Worm (Caenorhabditis elegans) whole organism, L4 larva: ENCODE data around the gene srw-39.
A peak's percentile ranks its signal among the peaks of the same experiment; 100 is the strongest.

Source experiments
- D1046.2 ChIP-seq: fragments of 200-800 bp; sonication (Bioruptor generic); IDR thresholded peaks from 2 replicates; pipeline ENCODE4 v1.3.6; 2022; ENCODE audit warnings: missing genetic modification characterization, missing compliant biosample characterization
- F10B5.3 ChIP-seq: sonication (generic microtip); optimal IDR thresholded peaks from 2 replicates; lab custom pipeline; 2016; ENCODE audit warnings: mild to moderate bottlenecking, missing genetic modification characterization, missing compliant biosample characterization
- Y75B8A.6 ChIP-seq: fragments of 200-800 bp; sonication (Bioruptor generic); IDR thresholded peaks from 2 replicates; pipeline ENCODE4 v1.3.6; 2022; ENCODE audit warnings: missing genetic modification reagents, missing genetic modification characterization, missing compliant biosample characterization
- aha-1 ChIP-seq: fragments of 150-350 bp; peaks from one replicate; lab custom pipeline; 2014; ENCODE audit warnings: missing biosample characterization, missing genetic modification characterization
- aly-2 ChIP-seq: sonication (generic microtip); optimal IDR thresholded peaks from 2 replicates; lab custom pipeline; 2018; ENCODE audit warnings: missing biosample characterization, missing genetic modification characterization
- ceh-44 ChIP-seq: fragments of 200-800 bp; sonication (Bioruptor generic); IDR thresholded peaks from 2 replicates; pipeline ENCODE4 v1.3.6; 2022; ENCODE audit warnings: missing genetic modification reagents, missing genetic modification characterization, missing compliant biosample characterization
- ceh-82 ChIP-seq: sonication (generic microtip); optimal IDR thresholded peaks from 2 replicates; lab custom pipeline; 2017; ENCODE audit warnings: missing biosample characterization, missing genetic modification characterization
- ces-1 ChIP-seq: fragments of 150-350 bp; sonication (generic microtip); optimal IDR thresholded peaks from 4 replicates; lab custom pipeline; 2014; ENCODE audit warnings: missing biosample characterization, missing genetic modification reagents, missing genetic modification characterization
- cey-2 ChIP-seq: sonication (generic microtip); optimal IDR thresholded peaks from 3 replicates; lab custom pipeline; 2017; ENCODE audit warnings: missing genetic modification characterization, mild to moderate bottlenecking, missing compliant biosample characterization, antibody characterized with exemption, borderline replicate concordance; ENCODE audit not compliant: insufficient read depth
- daf-12 ChIP-seq: fragments of 150-350 bp; optimal IDR thresholded peaks from 2 replicates; lab custom pipeline; 2014; ENCODE audit warnings: missing biosample characterization, missing genetic modification reagents, missing genetic modification characterization
- daf-19 ChIP-seq: fragments of 200-800 bp; sonication (Bioruptor generic); conservative IDR thresholded peaks from 2 replicates; pipeline ENCODE4 v1.3.6; 2022; ENCODE audit warnings: missing genetic modification characterization, missing compliant biosample characterization
- dmd-9 ChIP-seq: fragments of 200-800 bp; sonication (Bioruptor generic); IDR thresholded peaks from 2 replicates; pipeline ENCODE4 v1.3.6; 2022; ENCODE audit warnings: missing genetic modification reagents, missing genetic modification characterization, missing compliant biosample characterization
- egl-43 ChIP-seq: fragments of 200-800 bp; sonication (Bioruptor generic); IDR thresholded peaks from 2 replicates; pipeline ENCODE4 v1.3.6; 2022; ENCODE audit warnings: missing genetic modification reagents, missing genetic modification characterization, missing compliant biosample characterization
- hlh-11 ChIP-seq: fragments of 200-800 bp; sonication (Bioruptor generic); optimal IDR thresholded peaks from 2 replicates; lab custom pipeline; 2018; ENCODE audit warnings: mild to moderate bottlenecking, missing genetic modification characterization, missing compliant biosample characterization
- hlh-30 ChIP-seq: sonication (generic microtip); optimal IDR thresholded peaks from 2 replicates; lab custom pipeline; 2017; ENCODE audit warnings: antibody characterized with exemption, mild to moderate bottlenecking, missing genetic modification characterization, missing compliant biosample characterization; ENCODE audit not compliant: insufficient read depth
- hmg-1.1 ChIP-seq: fragments of 200-800 bp; sonication (Bioruptor generic); IDR thresholded peaks from 2 replicates; pipeline ENCODE4 v1.3.6; 2022; ENCODE audit warnings: missing genetic modification reagents, missing genetic modification characterization, missing compliant biosample characterization
- lin-1 ChIP-seq: fragments of 200-800 bp; sonication (Bioruptor generic); IDR thresholded peaks from 2 replicates; pipeline ENCODE4 v1.3.6; 2022; ENCODE audit warnings: missing genetic modification reagents, missing genetic modification characterization, missing compliant biosample characterization
- madf-5 ChIP-seq, 2 experiments: fragments of 200-800 bp; sonication (Bioruptor generic); IDR thresholded peaks; 2 replicates each; pipeline ENCODE4 v1.3.6; 2022; ENCODE audit warnings: missing compliant biosample characterization in 2 of 2, missing genetic modification characterization in 2 of 2
- nhr-10 ChIP-seq: fragments of 150-350 bp; optimal IDR thresholded peaks from 2 replicates; lab custom pipeline; 2014; ENCODE audit warnings: missing biosample characterization, missing genetic modification characterization
- nhr-237 ChIP-seq: sonication (generic microtip); optimal IDR thresholded peaks from 2 replicates; lab custom pipeline; 2017; ENCODE audit warnings: missing biosample characterization, missing genetic modification characterization
- nhr-28 ChIP-seq: fragments of 150-350 bp; optimal IDR thresholded peaks from 2 replicates; lab custom pipeline; 2014; ENCODE audit warnings: missing biosample characterization, missing genetic modification characterization
- nhr-41 ChIP-seq: fragments of 200-800 bp; sonication (Bioruptor generic); IDR thresholded peaks from 2 replicates; pipeline ENCODE4 v1.3.6; 2022; ENCODE audit warnings: missing genetic modification reagents, missing genetic modification characterization, missing compliant biosample characterization
- nhr-77 ChIP-seq: fragments of 150-350 bp; optimal IDR thresholded peaks from 2 replicates; lab custom pipeline; 2014; ENCODE audit warnings: missing biosample characterization, missing genetic modification characterization
- sdz-12 ChIP-seq: fragments of 200-800 bp; sonication (Bioruptor generic); optimal IDR thresholded peaks from 2 replicates; lab custom pipeline; 2018; ENCODE audit warnings: mild to moderate bottlenecking, missing genetic modification characterization, missing compliant biosample characterization
- set-16 ChIP-seq: fragments of 200-800 bp; sonication (Bioruptor generic); IDR thresholded peaks from 2 replicates; pipeline ENCODE4 v1.3.6; 2022; ENCODE audit warnings: missing genetic modification reagents, missing genetic modification characterization, missing compliant biosample characterization
- snpc-1.2 ChIP-seq: fragments of 200-800 bp; sonication (Bioruptor generic); IDR thresholded peaks from 2 replicates; pipeline ENCODE4 v1.3.6; 2022; ENCODE audit warnings: missing genetic modification reagents, missing genetic modification characterization, missing compliant biosample characterization
- spr-3 ChIP-seq: fragments of 200-800 bp; sonication (Bioruptor generic); optimal IDR thresholded peaks from 2 replicates; lab custom pipeline; 2018; ENCODE audit warnings: mild to moderate bottlenecking, missing genetic modification characterization, missing compliant biosample characterization
- tra-1 ChIP-seq: fragments of 200-800 bp; sonication (Bioruptor generic); IDR thresholded peaks from 2 replicates; pipeline ENCODE4 v1.3.6; 2022; ENCODE audit warnings: missing genetic modification reagents, missing genetic modification characterization, missing compliant biosample characterization
- unc-39 ChIP-seq: sonication (generic microtip); optimal IDR thresholded peaks from 2 replicates; lab custom pipeline; 2017; ENCODE audit warnings: missing biosample characterization, missing genetic modification characterization
- zfp-2 ChIP-seq: sonication (generic microtip); optimal IDR thresholded peaks from 2 replicates; lab custom pipeline; 2016; ENCODE audit warnings: mild to moderate bottlenecking, missing genetic modification characterization, missing compliant biosample characterization

srw-39 gene

DNA sequence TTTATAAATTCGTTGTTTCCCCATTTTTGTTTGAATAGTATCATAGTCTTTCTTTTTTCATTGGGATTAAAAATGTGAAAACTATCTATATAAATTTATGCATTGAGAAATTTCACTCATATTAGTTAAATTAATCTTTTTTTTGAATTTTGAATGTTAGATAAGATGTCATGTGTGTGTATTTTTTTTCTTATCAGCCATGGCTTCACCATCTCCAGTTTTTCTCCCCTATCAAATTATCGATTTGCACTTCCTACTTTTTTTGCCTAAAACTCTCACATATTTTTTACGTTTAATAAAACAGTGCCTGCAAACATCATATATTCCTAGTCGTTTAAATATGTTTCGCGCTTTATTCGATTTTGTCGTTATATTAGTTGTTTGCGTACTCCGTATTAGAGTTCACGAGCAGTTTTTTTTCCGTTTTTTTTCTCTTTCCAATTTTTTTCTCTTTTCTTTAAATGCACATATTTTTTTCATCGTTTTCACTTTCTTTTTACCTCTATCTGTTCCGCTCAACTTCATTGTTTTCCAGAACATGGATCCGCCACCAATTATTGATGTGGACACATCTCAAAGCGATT lies 24.1 kb downstream of the srw-39 start, which contains the start of gene Y113G7A.13 (continued):
- no peak for TF ChIP-seq hlh-30
- peak; percentile 77 for TF ChIP-seq nhr-77 (tag; lab: Kevin White, UChicago)
- TF ChIP-seq ceh-82: no peak
- no peak for TF ChIP-seq zfp-2 (tag; lab: Kevin White, UChicago)
- no peak for TF ChIP-seq nhr-237
- peak; percentile 55; the same call in 1 of the 2 replicates for TF ChIP-seq lin-1 (GFP tag; lab: Robert Waterston, UW)
- TF ChIP-seq madf-5 (GFP tag; IDR thresholded peaks at IDR 0.05; lab: Robert Waterston, UW): no peak

DNA sequence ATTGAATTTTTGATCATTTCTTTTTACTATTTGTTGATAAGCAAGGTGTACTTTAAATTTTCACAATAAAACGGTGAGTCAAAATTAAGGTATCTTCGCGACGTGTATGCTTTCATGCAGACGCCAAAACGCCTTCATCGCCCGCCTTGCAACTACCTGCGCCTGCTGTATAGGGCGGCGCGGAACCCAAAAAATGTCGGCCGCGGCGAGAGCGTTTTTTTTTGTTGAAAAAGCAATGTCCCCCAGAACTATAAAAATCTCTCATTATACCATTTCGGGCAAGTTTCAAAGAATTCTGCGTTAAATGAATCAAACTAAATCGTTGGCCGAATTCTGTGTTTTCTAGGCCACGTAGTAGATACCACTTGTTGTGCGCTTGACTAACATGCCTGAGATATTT lies 28.1 kb downstream of the srw-39 start:
- no peak for TF ChIP-seq ces-1

DNA sequence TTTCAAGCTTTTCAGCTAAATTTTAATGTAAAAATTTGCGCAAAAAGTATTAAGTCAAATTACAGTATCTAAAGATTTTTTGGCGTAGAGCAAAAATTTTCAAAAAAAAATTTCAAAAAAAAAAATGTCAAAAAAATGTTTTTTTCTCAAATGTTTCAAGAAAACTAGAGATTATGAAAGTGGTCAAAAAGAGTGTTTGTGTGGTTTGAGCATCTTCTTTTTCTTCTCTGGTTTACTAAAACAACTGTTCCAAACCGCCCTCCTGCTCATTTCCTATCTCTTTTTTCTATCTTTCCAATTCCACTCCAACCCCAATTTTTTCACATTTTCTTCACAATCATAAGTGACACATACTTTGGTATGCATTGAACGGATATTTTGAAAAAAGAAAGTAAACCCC lies 29.6 kb downstream of the srw-39 start, which contains the start of gene Y113G7A.12:
Gene Y113G7A.12, plus strand, starts transcription at position 301 of the 400 bp plus-strand sequence.
- TF ChIP-seq egl-43 (GFP tag; lab: Robert Waterston, UW) (no peak), aha-1 (tag; lab: Kevin White, UChicago) (peak; percentile 89)
- TF ChIP-seq, all 104 proteins: peak for 1

DNA sequence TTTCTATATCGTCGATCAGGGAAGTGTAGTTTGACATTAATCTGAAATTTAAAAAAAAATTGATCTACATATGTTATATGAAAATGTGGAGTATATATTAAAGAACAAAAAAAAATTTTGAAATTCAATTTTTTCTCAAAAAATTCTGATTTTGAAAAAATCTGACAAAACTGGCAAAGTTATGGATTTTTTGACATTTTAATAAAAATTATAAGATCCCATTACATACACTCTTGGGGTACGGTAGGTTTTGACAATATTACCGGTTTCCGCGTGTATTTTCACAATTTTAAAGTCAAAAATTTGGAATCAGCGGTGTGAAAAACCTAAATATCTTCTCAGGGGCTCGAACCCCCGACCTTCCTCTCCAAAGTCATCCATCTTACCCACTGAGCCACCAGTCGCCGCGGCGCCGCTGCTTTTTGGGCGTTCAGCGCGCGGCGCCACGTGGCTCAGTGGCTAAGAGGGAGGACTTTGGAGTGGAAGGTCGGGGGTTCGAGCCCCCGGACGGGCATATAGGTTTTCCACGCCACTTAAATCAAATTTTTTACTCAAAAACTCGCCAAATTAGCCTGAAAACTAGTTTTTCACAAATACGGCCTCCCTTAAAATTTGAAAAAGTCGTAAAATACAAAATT lies 33.3 kb downstream of the srw-39 start, which contains the start of gene Y113G7A.14:
Gene Y113G7A.14, minus strand, starts transcription at position 51 of the 638 bp plus-strand sequence.
- TF ChIP-seq hmg-1.1 (GFP tag; lab: Robert Waterston, UW) (no peak), set-16 (GFP tag; lab: Robert Waterston, UW) (peak; percentile 88), ceh-82 (no peak), F10B5.3 (tag; lab: Kevin White, UChicago) (no peak), nhr-28 (tag; lab: Kevin White, UChicago) (no peak), aha-1 (tag; lab: Kevin White, UChicago) (peak; percentile 30), daf-12 (tag; lab: Kevin White, UChicago) (no peak)

DNA sequence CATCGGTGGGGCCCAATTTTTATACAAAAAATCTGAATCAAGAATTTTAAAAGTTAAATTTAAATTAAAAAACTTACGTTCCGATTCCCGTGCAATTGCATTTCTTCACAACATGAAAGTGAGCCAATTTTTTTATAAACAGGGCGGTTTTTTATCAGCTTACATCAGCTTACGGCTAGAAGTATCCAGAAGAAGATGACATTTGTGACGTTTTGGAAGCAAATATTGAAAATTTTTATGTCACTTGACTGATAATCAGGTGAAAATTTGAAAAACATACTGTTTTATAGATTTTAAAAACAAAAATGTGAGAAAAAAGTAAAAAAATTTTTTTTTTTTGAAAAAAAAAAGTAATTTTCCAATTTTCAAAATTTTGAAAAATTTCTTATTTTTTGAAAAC lies 36.6 kb downstream of the srw-39 start, which contains the start of gene Y113G7A.22:
Gene Y113G7A.22, minus strand, starts transcription at position 101 of the 400 bp plus-strand sequence.
- TF ChIP-seq snpc-1.2 (GFP tag; lab: Robert Waterston, UW) (no peak), aly-2 (tag; lab: Kevin White, UChicago) (no peak), D1046.2 (GFP tag; lab: Robert Waterston, UW) (no peak), spr-3 (GFP tag; lab: Kevin White, UChicago) (no peak), nhr-41 (GFP tag; lab: Robert Waterston, UW) (no peak), aha-1 (tag; lab: Kevin White, UChicago) (peak; percentile 2), dmd-9 (GFP tag; lab: Robert Waterston, UW) (no peak)

DNA sequence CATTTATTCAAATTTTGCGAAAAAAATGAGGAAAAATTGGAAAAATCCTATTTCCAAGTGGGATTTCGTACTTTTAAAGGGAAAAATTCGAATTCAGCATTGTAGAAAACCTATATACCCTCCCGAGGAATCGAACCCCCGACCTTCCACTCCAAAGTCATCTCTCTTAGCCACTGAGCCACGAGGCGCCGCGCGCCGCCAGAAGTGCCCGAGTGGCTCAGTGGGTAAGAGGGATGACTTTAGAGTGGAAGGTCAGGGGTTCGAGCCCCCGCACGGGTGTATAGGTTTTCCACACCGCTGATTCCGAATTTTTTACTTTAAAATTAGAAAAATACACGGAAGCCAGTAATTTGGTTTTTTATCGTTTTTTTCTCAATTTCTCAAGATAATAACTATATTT lies 37.0 kb downstream of the srw-39 start:
- TF ChIP-seq sdz-12 (GFP tag; lab: Kevin White, UChicago) (no peak), daf-19 (GFP tag; lab: Robert Waterston, UW) (no peak), unc-39 (tag; lab: Kevin White, UChicago) (no peak), nhr-10 (no peak), cey-2 (no peak), hlh-11 (tag; lab: Kevin White, UChicago) (no peak), set-16 (GFP tag; lab: Robert Waterston, UW) (peak; percentile 71), Y75B8A.6 (no peak), ceh-44 (GFP tag; lab: Robert Waterston, UW) (0 out of 2 replicates have a peak, but pooled peaks have one; percentile 37), nhr-28 (tag; lab: Kevin White, UChicago) (no peak), tra-1 (GFP tag; lab: Robert Waterston, UW) (0 out of 2 replicates have a peak, but pooled peaks have one; percentile 26)
- TF ChIP-seq, all 104 proteins: peak for 3
